Fruit fly (Drosophila melanogaster) whole organism, embryonic: ENCODE measurements around the gene Mtl.

ENCODE experiments used
- Adf1 ChIP-seq: fragments of 200-800 bp; sonication (Bioruptor generic); IDR thresholded peaks from 2 replicates; pipeline ENCODE4 v1.3.6; 2022; ENCODE audit warnings: missing biosample characterization, missing genetic modification characterization
- B-H1 ChIP-seq: fragments of 200-800 bp; sonication (Bioruptor generic); IDR thresholded peaks from 3 replicates; pipeline ENCODE4 v1.3.6; 2022; ENCODE audit warnings: missing biosample characterization, missing genetic modification characterization
- BtbVII ChIP-seq: fragments of 200-800 bp; sonication (Bioruptor generic); optimal IDR thresholded peaks from 3 replicates; lab custom pipeline; 2017; ENCODE audit warnings: missing biosample characterization, mild to moderate bottlenecking, missing genetic modification characterization
- CG10267 ChIP-seq: fragments of 200-800 bp; sonication (Bioruptor generic); optimal IDR thresholded peaks from 2 replicates; lab custom pipeline; 2018; ENCODE audit warnings: missing biosample characterization, mild to moderate bottlenecking, missing genetic modification characterization, moderate library complexity
- CG10543 ChIP-seq: fragments of 200-800 bp; sonication (Bioruptor generic); optimal IDR thresholded peaks from 3 replicates; lab custom pipeline; 2017; ENCODE audit warnings: missing biosample characterization, mild to moderate bottlenecking, missing genetic modification characterization, moderate library complexity
- CG12104 ChIP-seq: fragments of 200-800 bp; sonication (Bioruptor generic); optimal IDR thresholded peaks from 3 replicates; lab custom pipeline; 2016; ENCODE audit warnings: missing biosample characterization, missing genetic modification characterization
- CG14050 ChIP-seq: fragments of 200-800 bp; sonication (Bioruptor generic); IDR thresholded peaks from 3 replicates; pipeline ENCODE4 v1.3.6; 2022; ENCODE audit warnings: missing biosample characterization, missing genetic modification characterization
- CG15073 ChIP-seq: fragments of 200-800 bp; sonication (Bioruptor generic); optimal IDR thresholded peaks from 2 replicates; lab custom pipeline; 2016; ENCODE audit warnings: missing biosample characterization, missing genetic modification characterization
- CG17186 ChIP-seq: fragments of 200-800 bp; sonication (Bioruptor generic); optimal IDR thresholded peaks from 3 replicates; lab custom pipeline; 2017; ENCODE audit warnings: missing biosample characterization, missing genetic modification reagents, missing genetic modification characterization
- CG1792 ChIP-seq: fragments of 200-800 bp; sonication (Bioruptor generic); optimal IDR thresholded peaks from 2 replicates; lab custom pipeline; 2016; ENCODE audit warnings: missing biosample characterization, missing genetic modification characterization
- CG30020 ChIP-seq: fragments of 200-800 bp; optimal IDR thresholded peaks from 2 replicates; lab custom pipeline; 2019; ENCODE audit warnings: missing biosample characterization, mild to moderate bottlenecking, missing genetic modification characterization, moderate library complexity
- CG4404 ChIP-seq: fragments of 200-800 bp; sonication (Bioruptor generic); IDR thresholded peaks from 2 replicates; pipeline ENCODE4 v1.3.6; 2022; ENCODE audit warnings: missing biosample characterization, missing genetic modification characterization
- CG4617 ChIP-seq: fragments of 200-800 bp; sonication (Bioruptor generic); optimal IDR thresholded peaks from 3 replicates; lab custom pipeline; 2016; ENCODE audit warnings: missing biosample characterization, missing genetic modification characterization, borderline replicate concordance
- CG4820 ChIP-seq: fragments of 200-800 bp; sonication (Bioruptor generic); optimal IDR thresholded peaks from 3 replicates; lab custom pipeline; 2016; ENCODE audit warnings: missing biosample characterization, missing genetic modification characterization
- CG6175 ChIP-seq: fragments of 200-800 bp; sonication (Bioruptor generic); IDR thresholded peaks from 3 replicates; pipeline ENCODE4 v1.3.6; 2022; ENCODE audit warnings: missing biosample characterization, missing genetic modification characterization
- CG6254 ChIP-seq: fragments of 200-800 bp; sonication (Bioruptor generic); optimal IDR thresholded peaks from 3 replicates; lab custom pipeline; 2017; ENCODE audit warnings: mild to moderate bottlenecking, missing biosample characterization, missing genetic modification reagents, missing genetic modification characterization
- CG6272 ChIP-seq: fragments of 200-800 bp; sonication (Bioruptor generic); IDR thresholded peaks from 2 replicates; pipeline ENCODE4 v1.3.6; 2022; ENCODE audit warnings: missing biosample characterization, missing genetic modification characterization
- CG7357 ChIP-seq: fragments of 200-800 bp; sonication (Bioruptor generic); IDR thresholded peaks from 3 replicates; pipeline ENCODE4 v1.3.6; 2022; ENCODE audit warnings: missing biosample characterization, missing genetic modification characterization
- CG7987 ChIP-seq: fragments of 200-800 bp; sonication (Bioruptor generic); optimal IDR thresholded peaks from 2 replicates; lab custom pipeline; 2018; ENCODE audit warnings: missing biosample characterization, mild to moderate bottlenecking, missing genetic modification characterization, moderate library complexity
- CHES-1-like ChIP-seq: fragments of 200-800 bp; sonication (Bioruptor generic); optimal IDR thresholded peaks from 2 replicates; lab custom pipeline; 2016; ENCODE audit warnings: missing biosample characterization, missing genetic modification characterization
- Dll ChIP-seq: fragments of 200-800 bp; sonication (Bioruptor generic); IDR thresholded peaks from 4 replicates; pipeline ENCODE4 v1.3.6; 2022; ENCODE audit warnings: missing biosample characterization, missing genetic modification characterization; ENCODE audit not compliant: partially characterized antibody
- Doc2 ChIP-seq: fragments of 200-800 bp; sonication (Bioruptor generic); IDR thresholded peaks from 2 replicates; pipeline ENCODE4 v1.3.6; 2022; ENCODE audit warnings: missing biosample characterization, missing genetic modification characterization
- E2f1 ChIP-seq: fragments of 200-800 bp; sonication (Bioruptor generic); IDR thresholded peaks from 2 replicates; pipeline ENCODE4 v1.3.6; 2022; ENCODE audit warnings: missing biosample characterization, missing genetic modification characterization
- Fer2 ChIP-seq: fragments of 200-800 bp; sonication (Bioruptor generic); optimal IDR thresholded peaks from 2 replicates; lab custom pipeline; 2018; ENCODE audit warnings: missing biosample characterization, mild to moderate bottlenecking, missing genetic modification characterization, moderate library complexity
- Fer3 ChIP-seq: fragments of 200-800 bp; sonication (Bioruptor generic); optimal IDR thresholded peaks from 2 replicates; lab custom pipeline; 2018; ENCODE audit warnings: missing biosample characterization, mild to moderate bottlenecking, missing genetic modification characterization, moderate library complexity
- Hsf ChIP-seq: fragments of 200-800 bp; sonication (Bioruptor generic); optimal IDR thresholded peaks from 3 replicates; lab custom pipeline; 2016; ENCODE audit warnings: missing biosample characterization, missing genetic modification characterization
- Meics ChIP-seq: fragments of 200-800 bp; sonication (Bioruptor generic); optimal IDR thresholded peaks from 2 replicates; lab custom pipeline; 2017; ENCODE audit warnings: missing biosample characterization, mild to moderate bottlenecking, missing genetic modification characterization
- Nf-YB ChIP-seq: fragments of 200-800 bp; sonication (Bioruptor generic); optimal IDR thresholded peaks from 3 replicates; lab custom pipeline; 2019; ENCODE audit warnings: missing biosample characterization, mild to moderate bottlenecking, missing genetic modification characterization, moderate library complexity
- Rfx ChIP-seq: fragments of 200-800 bp; sonication (Bioruptor generic); IDR thresholded peaks from 2 replicates; pipeline ENCODE4 v1.3.6; 2022; ENCODE audit warnings: missing biosample characterization, missing genetic modification characterization
- Sry-δ ChIP-seq: fragments of 200-800 bp; sonication (Bioruptor generic); optimal IDR thresholded peaks from 2 replicates; lab custom pipeline; 2016; ENCODE audit warnings: missing biosample characterization, missing genetic modification characterization
- Xrp1 ChIP-seq: fragments of 200-800 bp; sonication (Bioruptor generic); IDR thresholded peaks from 2 replicates; pipeline ENCODE4 v1.3.6; 2022; ENCODE audit warnings: missing biosample characterization, missing genetic modification characterization
- abd-A ChIP-seq: fragments of 200-800 bp; sonication (Bioruptor generic); optimal IDR thresholded peaks from 3 replicates; lab custom pipeline; 2019; ENCODE audit warnings: missing biosample characterization, mild to moderate bottlenecking, missing genetic modification characterization, moderate library complexity
- ac ChIP-seq: fragments of 200-800 bp; sonication (Bioruptor generic); optimal IDR thresholded peaks from 3 replicates; lab custom pipeline; 2017; ENCODE audit warnings: missing biosample characterization, mild to moderate bottlenecking, missing genetic modification characterization
- az2 ChIP-seq: fragments of 200-800 bp; sonication (Bioruptor generic); optimal IDR thresholded peaks from 3 replicates; lab custom pipeline; 2016; ENCODE audit warnings: missing biosample characterization, missing genetic modification characterization
- bcd ChIP-seq: fragments of 200-800 bp; sonication (Bioruptor generic); optimal IDR thresholded peaks from 2 replicates; lab custom pipeline; 2017; ENCODE audit warnings: missing biosample characterization, mild to moderate bottlenecking, missing genetic modification characterization
- cad ChIP-seq: fragments of >200 bp; optimal IDR thresholded peaks from 2 replicates; lab custom pipeline; 2017; ENCODE audit warnings: missing biosample characterization, missing genetic modification characterization
- dan ChIP-seq: fragments of 200-800 bp; sonication (Bioruptor generic); IDR thresholded peaks from 2 replicates; pipeline ENCODE4 v1.3.6; 2022; ENCODE audit warnings: missing biosample characterization, missing genetic modification characterization
- disco-r ChIP-seq: fragments of 200-800 bp; sonication (Bioruptor generic); optimal IDR thresholded peaks from 2 replicates; lab custom pipeline; 2016; ENCODE audit warnings: missing biosample characterization, missing genetic modification characterization
- exex ChIP-seq: fragments of 200-800 bp; sonication (Bioruptor generic); optimal IDR thresholded peaks from 4 replicates; lab custom pipeline; 2018; ENCODE audit warnings: missing biosample characterization, mild to moderate bottlenecking, missing genetic modification characterization, moderate library complexity
- ftz-f1 ChIP-seq: fragments of 200-800 bp; sonication (Bioruptor generic); optimal IDR thresholded peaks from 2 replicates; lab custom pipeline; 2016; ENCODE audit warnings: missing biosample characterization, missing genetic modification characterization
- gcm2 ChIP-seq: fragments of 200-800 bp; sonication (Bioruptor generic); optimal IDR thresholded peaks from 2 replicates; lab custom pipeline; 2016; ENCODE audit warnings: missing biosample characterization, missing genetic modification characterization
- gem ChIP-seq: fragments of 200-800 bp; sonication (Bioruptor generic); optimal IDR thresholded peaks from 2 replicates; lab custom pipeline; 2019; ENCODE audit warnings: missing biosample characterization, mild to moderate bottlenecking, missing genetic modification characterization, moderate library complexity
- hth ChIP-seq: fragments of >200 bp; optimal IDR thresholded peaks from 2 replicates; lab custom pipeline; 2017; ENCODE audit warnings: inconsistent platforms
- jumu ChIP-seq: fragments of 200-800 bp; sonication (Bioruptor generic); optimal IDR thresholded peaks from 3 replicates; lab custom pipeline; 2016; ENCODE audit warnings: missing biosample characterization, missing genetic modification characterization
- lmd ChIP-seq: fragments of 200-800 bp; sonication (Bioruptor generic); IDR thresholded peaks from 2 replicates; pipeline ENCODE4 v1.3.6; 2022; ENCODE audit warnings: missing biosample characterization, missing genetic modification characterization
- maf-S ChIP-seq: fragments of 200-800 bp; sonication (Bioruptor generic); optimal IDR thresholded peaks from 2 replicates; lab custom pipeline; 2016; ENCODE audit warnings: missing biosample characterization, missing genetic modification characterization
- peb ChIP-seq: fragments of 200-800 bp; sonication (Bioruptor generic); IDR thresholded peaks from 2 replicates; pipeline ENCODE4 v1.3.6; 2022; ENCODE audit warnings: missing biosample characterization, missing genetic modification characterization
- pum ChIP-seq: fragments of 200-800 bp; sonication (Bioruptor generic); optimal IDR thresholded peaks from 2 replicates; lab custom pipeline; 2016; ENCODE audit warnings: missing biosample characterization, missing genetic modification characterization
- schlank ChIP-seq: fragments of 200-800 bp; sonication (Bioruptor generic); optimal IDR thresholded peaks from 2 replicates; lab custom pipeline; 2018; ENCODE audit warnings: missing biosample characterization, mild to moderate bottlenecking, missing genetic modification characterization
- sens-2 ChIP-seq: fragments of 200-800 bp; sonication (Bioruptor generic); IDR thresholded peaks from 2 replicates; pipeline ENCODE4 v1.3.6; 2022; ENCODE audit warnings: missing biosample characterization, missing genetic modification characterization
- slbo ChIP-seq: fragments of 200-800 bp; sonication (Bioruptor generic); IDR thresholded peaks from 2 replicates; pipeline ENCODE4 v1.3.6; 2022; ENCODE audit warnings: missing biosample characterization, missing genetic modification characterization
- zfh1 ChIP-seq: fragments of 200-800 bp; sonication (Bioruptor generic); IDR thresholded peaks from 3 replicates; pipeline ENCODE4 v1.3.6; 2022; ENCODE audit warnings: missing biosample characterization, missing genetic modification characterization

Mtl gene

dm6 chr3R:27677174-27677726 is 41.0 kb downstream of the Mtl start, which contains the start of gene Hsdl2 (continued):
- TF ChIP-seq slbo, result peak; percentile 55
- TF ChIP-seq CG4404 (GFP tag; lab: Robert Waterston, UW), result peak; percentile 28; the same call in 1 of the 2 replicates
- TF ChIP-seq bcd, result no peak
- peak; percentile 63; the same call in 1 of the 2 replicates for TF ChIP-seq Rfx
- TF ChIP-seq CG14050, result peak; percentile 47; the same call in 2 of the 3 replicates
- no peak for TF ChIP-seq Doc2 (GFP tag; lab: Robert Waterston, UW)
- no peak for TF ChIP-seq CG10543 (GFP tag; lab: Kevin White, UChicago)
- TF ChIP-seq CG4617 (GFP tag; lab: Kevin White, UChicago), result no peak
- peak; percentile 29 for TF ChIP-seq az2 (GFP tag; lab: Kevin White, UChicago)
- TF ChIP-seq BtbVII (GFP tag; lab: Kevin White, UChicago), result no peak
- peak; percentile 61 for TF ChIP-seq Hsf (GFP tag; lab: Kevin White, UChicago)
- peak; percentile 37 for TF ChIP-seq CG12104 (GFP tag; lab: Kevin White, UChicago)
- TF ChIP-seq CG6272 (GFP tag; lab: Robert Waterston, UW), result peak; percentile 39; the same call in 1 of the 2 replicates
- TF ChIP-seq Xrp1 (GFP tag; lab: Robert Waterston, UW), result no peak
- no peak for TF ChIP-seq dan
- TF ChIP-seq pum (GFP tag; lab: Kevin White, UChicago), result peak; percentile 0
- TF ChIP-seq E2f1 (GFP tag; lab: Robert Waterston, UW), result no peak; the same call in 1 of the 2 replicates
- peak; percentile 23; the same call in 1 of the 2 replicates for TF ChIP-seq peb (GFP tag; lab: Robert Waterston, UW)
- no peak for TF ChIP-seq Fer3 (tag; lab: Kevin White, UChicago)
- peak; percentile 69 for TF ChIP-seq Dll
- TF ChIP-seq CG6254, result no peak
- no peak for TF ChIP-seq ftz-f1 (GFP tag; lab: Kevin White, UChicago)
- TF ChIP-seq CG1792 (GFP tag; lab: Kevin White, UChicago), result no peak
- TF ChIP-seq cad (GFP tag; lab: Kevin White, UChicago), result no peak
- TF ChIP-seq Fer2, result no peak
- peak; percentile 43; the same call in 1 of the 3 replicates for TF ChIP-seq zfh1 (GFP tag; lab: Robert Waterston, UW)
- no peak for TF ChIP-seq Adf1
- TF ChIP-seq CG17186 (GFP tag; lab: Kevin White, UChicago), result peak; percentile 37
- TF ChIP-seq ac (GFP tag; lab: Kevin White, UChicago), result no peak
- TF ChIP-seq disco-r (GFP tag; lab: Kevin White, UChicago), result no peak
- TF ChIP-seq Nf-YB, result peak; percentile 24
- TF ChIP-seq lmd (GFP tag; lab: Robert Waterston, UW), result peak; percentile 38; the same call in 1 of the 2 replicates
- TF ChIP-seq gem (tag; lab: Kevin White, UChicago), result no peak
- TF ChIP-seq CG10267 (tag; lab: Kevin White, UChicago), result peak; percentile 34
- no peak for TF ChIP-seq CG7357 (GFP tag; lab: Robert Waterston, UW)
- TF ChIP-seq CG30020 (tag; lab: Kevin White, UChicago), result no peak
- peak; percentile 28 for TF ChIP-seq CG7987 (GFP tag; lab: Kevin White, UChicago)
- no peak for TF ChIP-seq B-H1 (GFP tag; lab: Robert Waterston, UW)
- TF ChIP-seq CHES-1-like (GFP tag; lab: Kevin White, UChicago), result peak; percentile 38
- TF ChIP-seq jumu (GFP tag; lab: Kevin White, UChicago), result peak; percentile 17
- no peak for TF ChIP-seq CG6175 (GFP tag; lab: Robert Waterston, UW)
- TF ChIP-seq gcm2 (GFP tag; lab: Kevin White, UChicago), result peak; percentile 7
- peak; percentile 96 for TF ChIP-seq Meics (GFP tag; lab: Kevin White, UChicago)
- TF ChIP-seq CG4820 (GFP tag; lab: Kevin White, UChicago), result peak; percentile 23
- TF ChIP-seq sens-2 (GFP tag; lab: Robert Waterston, UW), result no peak
- no peak for TF ChIP-seq schlank
- TF ChIP-seq abd-A (tag; lab: Kevin White, UChicago), result no peak
- peak; percentile 86 for TF ChIP-seq Sry-δ (GFP tag; lab: Kevin White, UChicago)
- no peak for TF ChIP-seq exex
- no peak for TF ChIP-seq hth (lab: Kevin White, UChicago)
- TF ChIP-seq maf-S, result no peak
- TF ChIP-seq CG15073, result no peak
